Worm (Caenorhabditis elegans) whole organism, L4 larva: Measurements from ENCODE around the gene F26F4.6.
A peak's percentile ranks its signal among the peaks of the same experiment; 100 is the strongest.

Source experiments
- F10B5.3 ChIP-seq: sonication (generic microtip); optimal IDR thresholded peaks from 2 replicates; lab custom pipeline; 2016; ENCODE audit warnings: mild to moderate bottlenecking, missing genetic modification characterization, missing compliant biosample characterization
- F49E8.2 ChIP-seq: sonication (generic microtip); optimal IDR thresholded peaks from 2 replicates; lab custom pipeline; 2016; ENCODE audit warnings: missing compliant biosample characterization, mild to moderate bottlenecking, missing genetic modification characterization, borderline replicate concordance
- R02D3.7 ChIP-seq: fragments of 150-350 bp; sonication (generic microtip); optimal IDR thresholded peaks from 3 replicates; lab custom pipeline; 2014; ENCODE audit warnings: missing biosample characterization, missing genetic modification characterization
- aha-1 ChIP-seq: fragments of 150-350 bp; peaks from one replicate; lab custom pipeline; 2014; ENCODE audit warnings: missing biosample characterization, missing genetic modification characterization
- arid-1 ChIP-seq: fragments of 200-800 bp; sonication (Bioruptor generic); conservative IDR thresholded peaks from 2 replicates; pipeline ENCODE4 v1.3.6; 2022; ENCODE audit warnings: missing genetic modification reagents, missing genetic modification characterization, missing compliant biosample characterization
- ceh-32 ChIP-seq: sonication (generic microtip); optimal IDR thresholded peaks from 2 replicates; lab custom pipeline; 2016; ENCODE audit warnings: mild to moderate bottlenecking, missing genetic modification characterization, missing compliant biosample characterization; ENCODE audit not compliant: poor library complexity
- ceh-44 ChIP-seq: fragments of 200-800 bp; sonication (Bioruptor generic); IDR thresholded peaks from 2 replicates; pipeline ENCODE4 v1.3.6; 2022; ENCODE audit warnings: missing genetic modification reagents, missing genetic modification characterization, missing compliant biosample characterization
- ceh-82 ChIP-seq: sonication (generic microtip); optimal IDR thresholded peaks from 2 replicates; lab custom pipeline; 2017; ENCODE audit warnings: missing biosample characterization, missing genetic modification characterization
- ctbp-1 ChIP-seq: fragments of 200-800 bp; sonication (Bioruptor generic); IDR thresholded peaks from 2 replicates; pipeline ENCODE4 v1.3.6; 2022; ENCODE audit warnings: missing genetic modification reagents, missing genetic modification characterization, missing compliant biosample characterization
- daf-19 ChIP-seq: fragments of 200-800 bp; sonication (Bioruptor generic); conservative IDR thresholded peaks from 2 replicates; pipeline ENCODE4 v1.3.6; 2022; ENCODE audit warnings: missing genetic modification characterization, missing compliant biosample characterization
- duxl-1 ChIP-seq: sonication (generic microtip); optimal IDR thresholded peaks from 2 replicates; lab custom pipeline; 2016; ENCODE audit warnings: mild to moderate bottlenecking, missing genetic modification characterization, moderate library complexity, missing compliant biosample characterization; ENCODE audit not compliant: poor library complexity
- jun-1 ChIP-seq: fragments of 150-350 bp; optimal IDR thresholded peaks from 2 replicates; lab custom pipeline; 2014; ENCODE audit warnings: missing biosample characterization, missing genetic modification reagents, missing genetic modification characterization
- lin-38 ChIP-seq: fragments of 200-800 bp; sonication (Bioruptor generic); IDR thresholded peaks from 2 replicates; pipeline ENCODE4 v1.3.6; 2022; ENCODE audit warnings: missing genetic modification reagents, missing genetic modification characterization, missing compliant biosample characterization
- lin-39 ChIP-seq: fragments of 150-350 bp; optimal IDR thresholded peaks from 2 replicates; lab custom pipeline; 2014; ENCODE audit warnings: missing biosample characterization, missing genetic modification reagents, missing genetic modification characterization
- lir-3 ChIP-seq: sonication (generic microtip); optimal IDR thresholded peaks from 2 replicates; lab custom pipeline; 2016; ENCODE audit warnings: mild to moderate bottlenecking, missing genetic modification characterization, missing compliant biosample characterization
- mdt-29 ChIP-seq: fragments of 200-800 bp; sonication (Bioruptor generic); IDR thresholded peaks from 2 replicates; pipeline ENCODE4 v1.3.6; 2022; ENCODE audit warnings: missing genetic modification reagents, missing genetic modification characterization, missing compliant biosample characterization
- mes-2 ChIP-seq: sonication (generic microtip); optimal IDR thresholded peaks from 2 replicates; lab custom pipeline; 2016; ENCODE audit warnings: missing genotype, mild to moderate bottlenecking, missing genetic modification characterization, missing compliant biosample characterization; ENCODE audit not compliant: poor library complexity, severe bottlenecking
- mxl-3 ChIP-seq: fragments of 200-800 bp; sonication (Bioruptor generic); optimal IDR thresholded peaks from 2 replicates; lab custom pipeline; 2018; ENCODE audit warnings: mild to moderate bottlenecking, missing genetic modification characterization, missing compliant biosample characterization
- nhr-41 ChIP-seq: fragments of 200-800 bp; sonication (Bioruptor generic); IDR thresholded peaks from 2 replicates; pipeline ENCODE4 v1.3.6; 2022; ENCODE audit warnings: missing genetic modification reagents, missing genetic modification characterization, missing compliant biosample characterization
- nhr-42 ChIP-seq: fragments of 200-800 bp; sonication (Bioruptor generic); IDR thresholded peaks from 2 replicates; pipeline ENCODE4 v1.3.6; 2022; ENCODE audit warnings: missing genetic modification characterization, missing compliant biosample characterization
- nhr-48 ChIP-seq: sonication (generic microtip); optimal IDR thresholded peaks from 2 replicates; lab custom pipeline; 2016; ENCODE audit warnings: mild to moderate bottlenecking, missing genetic modification characterization, missing compliant biosample characterization
- pha-4 ChIP-seq, 2 experiments: fragments of 150-350 bp in 1 of 2; fragments of 200-800 bp in 1 of 2; sonication (Bioruptor generic) in 1 of 2; IDR thresholded peaks in 1 of 2; optimal IDR thresholded peaks in 1 of 2; 2 replicates each; pipeline versions ENCODE4 v1.3.6 to Lab custom; 2014 to 2022; ENCODE audit warnings: missing genetic modification characterization in 2 of 2, missing genetic modification reagents in 2 of 2, missing biosample characterization in 1 of 2, missing compliant biosample characterization in 1 of 2
- pqm-1 ChIP-seq: sonication (generic microtip); optimal IDR thresholded peaks from 2 replicates; lab custom pipeline; 2017; ENCODE audit warnings: missing biosample characterization, missing genetic modification characterization
- rbr-2 ChIP-seq: sonication (generic microtip); optimal IDR thresholded peaks from 2 replicates; lab custom pipeline; 2016; ENCODE audit warnings: missing genotype, missing genetic modification characterization, missing compliant biosample characterization
- snpc-4 ChIP-seq: fragments of 150-350 bp; optimal IDR thresholded peaks from 2 replicates; lab custom pipeline; 2014; ENCODE audit warnings: missing biosample characterization, missing genetic modification characterization
- spr-3 ChIP-seq: fragments of 200-800 bp; sonication (Bioruptor generic); optimal IDR thresholded peaks from 2 replicates; lab custom pipeline; 2018; ENCODE audit warnings: mild to moderate bottlenecking, missing genetic modification characterization, missing compliant biosample characterization
- unc-130 ChIP-seq: sonication (generic microtip); optimal IDR thresholded peaks from 2 replicates; lab custom pipeline; 2016; ENCODE audit warnings: missing genetic modification reagents, missing genetic modification characterization, missing compliant biosample characterization
- unc-62 ChIP-seq, 3 experiments: fragments of 150-350 bp in 1 of 3; sonication (generic microtip); optimal IDR thresholded peaks in 2 of 3; peaks in 1 of 3; 1 replicate in 1 of 3; 2 replicates in 2 of 3; lab custom pipeline; 2014 to 2017; ENCODE audit warnings: missing biosample characterization in 3 of 3, missing genetic modification characterization in 3 of 3, missing genetic modification reagents in 3 of 3, missing genotype in 1 of 3
- zfp-2 ChIP-seq: sonication (generic microtip); optimal IDR thresholded peaks from 2 replicates; lab custom pipeline; 2016; ENCODE audit warnings: mild to moderate bottlenecking, missing genetic modification characterization, missing compliant biosample characterization
- zip-11 ChIP-seq: fragments of 200-800 bp; sonication (Bioruptor generic); IDR thresholded peaks from 2 replicates; pipeline ENCODE4 v1.3.6; 2022; ENCODE audit warnings: missing genetic modification characterization, missing compliant biosample characterization
- ztf-11 ChIP-seq: fragments of 150-350 bp; optimal IDR thresholded peaks from 2 replicates; lab custom pipeline; 2014; ENCODE audit warnings: missing biosample characterization, missing genetic modification characterization

Gene F26F4.6

ce11 chrIII:4874671-4875070 is 18.8 kb downstream of the F26F4.6 start, which contains the start of gene C35D10.12 (continued):
- TF ChIP-seq nhr-41 (GFP tag; lab: Robert Waterston, UW) (no peak), jun-1 (tag; lab: Kevin White, UChicago) (no peak), ceh-44 (GFP tag; lab: Robert Waterston, UW) (no peak), rbr-2 (tag; lab: Kevin White, UChicago) (no peak), pqm-1 (tag; lab: Kevin White, UChicago) (no peak), lin-39 (tag; lab: Kevin White, UChicago) (no peak)

ce11 chrIII:4873395-4873794 is 20.0 kb downstream of the F26F4.6 start:
- TF ChIP-seq zip-11 (GFP tag; lab: Robert Waterston, UW): no peak
- peak; percentile 96 for TF ChIP-seq aha-1 (tag; lab: Kevin White, UChicago)

ce11 chrIII:4870478-4870877 is 23.0 kb downstream of the F26F4.6 start, which contains the start of gene gipc-1:
TSS of gene gipc-1 (plus strand) at chrIII:4870778.
- TF ChIP-seq F49E8.2 (tag; lab: Kevin White, UChicago) (no peak), ztf-11 (no peak), F10B5.3 (tag; lab: Kevin White, UChicago) (no peak), arid-1 (GFP tag; lab: Robert Waterston, UW) (no peak), mes-2 (tag; lab: Kevin White, UChicago) (no peak), pha-4 (GFP tag; IDR thresholded peaks at IDR 0.05; lab: Robert Waterston, UW) (no peak), pha-4 (tag; optimal IDR thresholded peaks at IDR 0.05; lab: Kevin White, UChicago) (no peak), lir-3 (tag; lab: Kevin White, UChicago) (no peak), mxl-3 (no peak), lin-38 (no peak)

DNA sequence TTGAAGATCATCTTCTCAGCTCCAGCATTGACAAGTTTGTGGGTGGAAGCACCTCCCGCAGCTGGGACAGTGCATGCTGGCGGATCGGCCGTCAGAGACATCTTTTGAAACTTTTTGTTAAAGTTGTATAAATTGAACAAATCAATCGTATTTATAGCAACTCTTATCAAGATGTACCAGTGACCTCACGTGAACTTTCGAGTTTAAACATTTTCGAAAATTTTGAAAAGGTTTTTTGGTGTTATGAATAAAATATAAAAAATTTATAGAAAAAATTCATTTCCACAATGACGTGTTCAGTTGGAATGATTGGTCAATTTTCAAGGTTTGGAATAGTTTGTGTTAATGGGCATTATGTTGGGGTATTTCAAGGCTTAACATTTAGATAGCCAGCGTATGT is 24.8 kb downstream of the F26F4.6 start, which contains the start of the genes msd-4 and C35D10.3:
TSS of gene msd-4 (minus strand) at position 101 of the 400 bp plus-strand sequence.
TSS of gene C35D10.3 (plus strand) at position 279 of the 400 bp plus-strand sequence.
- TF ChIP-seq mdt-29 (GFP tag; lab: Robert Waterston, UW) (no peak), ceh-44 (GFP tag; lab: Robert Waterston, UW) (no peak), ceh-82 (tag; lab: Kevin White, UChicago) (no peak), spr-3 (GFP tag; lab: Kevin White, UChicago) (no peak), lir-3 (tag; lab: Kevin White, UChicago) (no peak), R02D3.7 (no peak), unc-130 (GFP tag; lab: Kevin White, UChicago) (no peak), daf-19 (GFP tag; lab: Robert Waterston, UW) (no peak), duxl-1 (tag; lab: Kevin White, UChicago) (no peak)

- TF ChIP-seq nhr-48: no peak
- no peak for TF ChIP-seq unc-62 (GFP tag; optimal IDR thresholded peaks at IDR 0.05 in 1 of 2; lab: Kevin White, UChicago)
- TF ChIP-seq unc-62 (tag; optimal IDR thresholded peaks at IDR 0.05; lab: Kevin White, UChicago): no peak
- TF ChIP-seq duxl-1 (tag; lab: Kevin White, UChicago): no peak
- TF ChIP-seq ceh-32: no peak
- no peak for TF ChIP-seq snpc-4 (tag; lab: Kevin White, UChicago)
- TF ChIP-seq ctbp-1: no peak
- TF ChIP-seq nhr-42: no peak
- no peak for TF ChIP-seq lin-38
- TF ChIP-seq zfp-2 (tag; lab: Kevin White, UChicago): no peak
- TF ChIP-seq, all 104 proteins: peak for 0
These were observed 26.7 kb downstream of the F26F4.6 start, which contains the start of gene C35D10.17 for ce11 chrIII:4866762-4867161. TSS of gene C35D10.17 (plus strand) at chrIII:4867062.
